Fruit fly (Drosophila melanogaster): ENCODE results near the gene CG42588.

The CG42588 gene

DNA sequence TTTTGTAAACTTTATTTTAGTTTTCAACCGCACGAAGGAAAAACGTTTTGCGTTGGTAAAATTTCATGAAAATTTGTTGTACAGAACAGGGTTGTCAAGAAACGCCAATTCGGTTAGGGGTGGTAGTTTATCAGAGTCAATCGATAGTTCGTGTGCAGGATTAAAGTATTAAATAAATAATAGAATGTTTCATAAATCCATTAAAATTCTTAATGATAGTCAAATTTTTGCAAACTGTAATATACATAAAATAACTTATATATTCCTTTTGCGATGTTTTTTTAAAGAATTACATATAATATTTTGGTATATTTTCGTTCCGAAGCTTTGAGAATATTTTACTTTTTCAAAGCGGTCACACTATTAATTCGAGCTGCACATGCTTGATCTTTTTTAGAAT is at the start of gene CG42588, which contains the start of gene Sf3a2 (continued):
- TF ChIP-seq Hmx (GFP tag; optimal IDR thresholded peaks at IDR 0.05) = no peak
- TF ChIP-seq lola (GFP tag; optimal IDR thresholded peaks at IDR 0.05) = peak in 1 of 3 experiments; percentile 69
- no peak for TF ChIP-seq CG17612 (GFP tag; IDR thresholded peaks at IDR 0.05)
- no peak for TF ChIP-seq luna (GFP tag; optimal IDR thresholded peaks at IDR 0.05)
- TF ChIP-seq CG31441 (GFP tag; IDR thresholded peaks at IDR 0.05) = no peak; the same call in 1 of the 2 replicates
- no peak for TF ChIP-seq abd-A (tag; optimal IDR thresholded peaks at IDR 0.05)
- peak; percentile 71 for TF ChIP-seq PHDP (tag; optimal IDR thresholded peaks at IDR 0.05)
- peak; percentile 23 for TF ChIP-seq Fer1 (GFP tag; optimal IDR thresholded peaks at IDR 0.05)
- TF ChIP-seq D19B (GFP tag; optimal IDR thresholded peaks at IDR 0.05) = no peak
- TF ChIP-seq CG43689 (GFP tag; IDR thresholded peaks at IDR 0.05) = no peak
- TF ChIP-seq Adf1 (GFP tag; IDR thresholded peaks at IDR 0.05) = peak; percentile 38; the same call in 1 of the 2 replicates
- TF ChIP-seq oc (tag; optimal IDR thresholded peaks at IDR 0.05) = no peak
- TF ChIP-seq chinmo (GFP tag; IDR thresholded peaks at IDR 0.05; ENCODE audit: partially characterized antibody) = 0 out of 4 replicates have a peak, but pooled peaks have one; percentile 7
- peak; percentile 72 for TF ChIP-seq tgo (GFP tag; IDR thresholded peaks at IDR 0.05)
- TF ChIP-seq Aef1 (GFP tag; IDR thresholded peaks at IDR 0.05) = peak; percentile 84; the same call in 2 of the 3 replicates
- TF ChIP-seq grn (GFP tag; optimal IDR thresholded peaks at IDR 0.05) = no peak
- no peak for TF ChIP-seq CG12769 (tag; optimal IDR thresholded peaks at IDR 0.05)
- TF ChIP-seq CG17359 (tag; optimal IDR thresholded peaks at IDR 0.05) = peak; percentile 48
- TF ChIP-seq CG7839 (tag; optimal IDR thresholded peaks at IDR 0.05) = no peak
- no peak for TF ChIP-seq da (GFP tag; optimal IDR thresholded peaks at IDR 0.05)
- TF ChIP-seq Lim3 (GFP tag; IDR thresholded peaks at IDR 0.05) = no peak
- TF ChIP-seq peb (GFP tag; IDR thresholded peaks at IDR 0.05) = no peak
- no peak for TF ChIP-seq Hey (tag; optimal IDR thresholded peaks at IDR 0.05)
- TF ChIP-seq Atf-2 (GFP tag; optimal IDR thresholded peaks at IDR 0.05) = no peak
- peak; percentile 83 for TF ChIP-seq amos (GFP tag; IDR thresholded peaks at IDR 0.05; ENCODE audit: partially characterized antibody)
- peak; percentile 17 for TF ChIP-seq CG1792 (GFP tag; optimal IDR thresholded peaks at IDR 0.05)
- TF ChIP-seq CG12219 (GFP tag; optimal IDR thresholded peaks at IDR 0.05) = no peak
- peak; percentile 39 for TF ChIP-seq CG18476 (GFP tag; optimal IDR thresholded peaks at IDR 0.05)
- no peak for TF ChIP-seq ewg (GFP tag; optimal IDR thresholded peaks at IDR 0.05)
- TF ChIP-seq Dad (GFP tag; optimal IDR thresholded peaks at IDR 0.05) = peak; percentile 45
- TF ChIP-seq yki (optimal IDR thresholded peaks at IDR 0.05) = no peak
- TF ChIP-seq knrl (GFP tag; IDR thresholded peaks at IDR 0.05; ENCODE audit: partially characterized antibody) = peak; percentile 86
- TF ChIP-seq CG7987 (GFP tag; optimal IDR thresholded peaks at IDR 0.05) = no peak
- TF ChIP-seq Side (GFP tag; optimal IDR thresholded peaks at IDR 0.05) = no peak
- peak; percentile 32 for TF ChIP-seq cato (GFP tag; optimal IDR thresholded peaks at IDR 0.05; ENCODE audit: borderline replicate concordance)
- peak; percentile 79 for TF ChIP-seq nmo (GFP tag; optimal IDR thresholded peaks at IDR 0.05)
- TF ChIP-seq CG11695 (GFP tag; IDR thresholded peaks at IDR 0.05) = 0 out of 3 replicates have a peak, but pooled peaks have one; percentile 54
- TF ChIP-seq B-H1 (GFP tag; IDR thresholded peaks at IDR 0.05) = peak; percentile 44; the same call in 2 of the 3 replicates
- TF ChIP-seq sc (optimal IDR thresholded peaks at IDR 0.05) = no peak
- no peak for TF ChIP-seq sc (GFP tag; optimal IDR thresholded peaks at IDR 0.05)
- TF ChIP-seq CG6254 (GFP tag; optimal IDR thresholded peaks at IDR 0.05) = no peak
- TF ChIP-seq CG11560 (tag; IDR thresholded peaks at IDR 0.05) = no peak
- peak; percentile 74 for TF ChIP-seq CG12659 (GFP tag; optimal IDR thresholded peaks at IDR 0.05)
- TF ChIP-seq Oaz (GFP tag; IDR thresholded peaks at IDR 0.05) = no peak
- TF ChIP-seq CG10209 (GFP tag; optimal IDR thresholded peaks at IDR 0.05) = peak; percentile 13
- TF ChIP-seq ase (GFP tag; IDR thresholded peaks at IDR 0.05) = peak; percentile 43; the same call in 1 of the 3 replicates
- TF ChIP-seq CG16813 (GFP tag; IDR thresholded peaks at IDR 0.05; ENCODE audit: partially characterized antibody) = peak; percentile 83
- peak; percentile 26 for TF ChIP-seq CG17186 (GFP tag; optimal IDR thresholded peaks at IDR 0.05)
- TF ChIP-seq HHEX (GFP tag; optimal IDR thresholded peaks at IDR 0.05) = no peak
- no peak for TF ChIP-seq pan (optimal IDR thresholded peaks at IDR 0.05)
- peak in 1 of 2 experiments; percentile 78 for TF ChIP-seq pan (GFP tag; optimal IDR thresholded peaks at IDR 0.05 in 1 of 2, IDR thresholded peaks at IDR 0.05 in 1 of 2)
